Worm (Caenorhabditis elegans) whole organism, early embryonic: Measurements from ENCODE around the gene Y116A8C.27.

Experiments used
- aly-1 ChIP-seq: sonication (generic microtip); optimal IDR thresholded peaks from 2 replicates; lab custom pipeline; 2016; ENCODE audit warnings: missing genetic modification characterization, missing compliant biosample characterization
- ama-1 ChIP-seq: fragments of 150-350 bp; optimal IDR thresholded peaks from 2 replicates; lab custom pipeline; 2014
- ceh-36 ChIP-seq: sonication (generic microtip); optimal IDR thresholded peaks from 2 replicates; lab custom pipeline; 2016; ENCODE audit warnings: missing genetic modification characterization, inconsistent platforms, missing compliant biosample characterization
- hmg-4 ChIP-seq: fragments of 200-800 bp; sonication (Bioruptor generic); optimal IDR thresholded peaks from 2 replicates; lab custom pipeline; 2018; ENCODE audit warnings: mild to moderate bottlenecking, missing genetic modification characterization, missing compliant biosample characterization
- hnd-1 ChIP-seq: sonication (generic microtip); optimal IDR thresholded peaks from 2 replicates; lab custom pipeline; 2016; ENCODE audit warnings: missing genetic modification characterization, missing compliant biosample characterization
- pes-1 ChIP-seq: fragments of 200-800 bp; sonication (Bioruptor generic); IDR thresholded peaks from 2 replicates; pipeline ENCODE4 v1.3.6; 2022; ENCODE audit warnings: missing genetic modification reagents, missing genetic modification characterization, missing compliant biosample characterization
- tbx-11 ChIP-seq: fragments of 200-800 bp; sonication (Bioruptor generic); IDR thresholded peaks from 2 replicates; pipeline ENCODE4 v1.3.6; 2022; ENCODE audit warnings: missing genetic modification characterization, missing compliant biosample characterization
- tbx-37 ChIP-seq: fragments of 200-800 bp; sonication (Bioruptor generic); conservative IDR thresholded peaks from 2 replicates; pipeline ENCODE4 v1.3.6; 2022; ENCODE audit warnings: missing genetic modification reagents, missing genetic modification characterization, missing compliant biosample characterization
- tra-4 ChIP-seq: sonication (generic microtip); optimal IDR thresholded peaks from 2 replicates; lab custom pipeline; 2017; ENCODE audit warnings: missing genetic modification characterization, missing compliant biosample characterization

DNA sequence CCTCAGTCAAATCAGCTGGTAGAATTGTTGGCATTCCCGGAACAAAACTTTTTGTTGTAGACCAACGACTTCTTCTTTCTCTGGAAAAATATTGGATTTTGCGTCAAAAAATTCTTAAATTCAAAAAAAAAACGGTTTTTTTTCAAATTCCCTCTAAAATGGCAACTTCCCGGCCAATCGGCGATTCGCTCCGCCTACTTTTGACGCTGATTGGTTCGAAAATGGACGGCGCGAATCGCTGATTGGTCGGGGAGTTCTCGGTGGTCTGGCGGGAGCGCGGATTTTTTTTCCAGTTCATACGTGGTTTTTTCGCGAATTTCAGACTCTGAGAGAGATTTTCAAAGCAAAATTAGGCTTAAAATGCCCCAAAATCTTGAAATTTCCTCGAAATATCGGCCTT lies 12.7 kb upstream of the Y116A8C.27 start:
- TF ChIP-seq tbx-37 (GFP tag; lab: Robert Waterston, UW) = no peak
- no peak for TF ChIP-seq hnd-1 (tag; lab: Kevin White, UChicago)
- no peak for TF ChIP-seq tbx-11
- TF ChIP-seq ama-1 (lab: Kevin White, UChicago) = no peak
- no peak for TF ChIP-seq hmg-4 (GFP tag; lab: Kevin White, UChicago)
- no peak for TF ChIP-seq aly-1
- no peak for TF ChIP-seq pes-1 (GFP tag; lab: Robert Waterston, UW)
- TF ChIP-seq tra-4 = no peak
- TF ChIP-seq ceh-36 = no peak
